Fruit fly (Drosophila melanogaster) whole organism, wandering third instar larva: ENCODE results near the gene Sil1.
A peak's percentile ranks its signal among the peaks of the same experiment; 100 is the strongest.

Experiments
- Abd-B ChIP-seq: fragments of >200 bp; optimal IDR thresholded peaks from 2 replicates; lab custom pipeline; 2017; ENCODE audit warnings: missing biosample characterization, missing genetic modification characterization
- CG32264 ChIP-seq: fragments of 200-800 bp; sonication (Bioruptor generic); optimal IDR thresholded peaks from 2 replicates; lab custom pipeline; 2016; ENCODE audit warnings: missing biosample characterization, missing genetic modification characterization
- CG9705 ChIP-seq: fragments of 200-800 bp; sonication (Bioruptor generic); optimal IDR thresholded peaks from 2 replicates; lab custom pipeline; 2018; ENCODE audit warnings: missing biosample characterization, mild to moderate bottlenecking, missing genetic modification characterization
- CrebA ChIP-seq: fragments of 200-800 bp; sonication (Bioruptor generic); optimal IDR thresholded peaks from 2 replicates; lab custom pipeline; 2016; ENCODE audit warnings: missing biosample characterization, mild to moderate bottlenecking, missing genetic modification characterization, borderline replicate concordance
- Dfd ChIP-seq: fragments of >200 bp; optimal IDR thresholded peaks from 2 replicates; lab custom pipeline; 2017; ENCODE audit warnings: missing biosample characterization, missing genetic modification characterization
- Dif ChIP-seq: fragments of 200-275, 200-300 bp; sonication (Bioruptor generic); optimal IDR thresholded peaks from 2 replicates; lab custom pipeline; 2018; ENCODE audit warnings: missing biosample characterization, missing genetic modification characterization; ENCODE audit not compliant: partially characterized antibody
- GATAd ChIP-seq: sonication (Bioruptor generic); optimal IDR thresholded peaks from 2 replicates; lab custom pipeline; 2016; ENCODE audit warnings: missing biosample characterization, missing genetic modification characterization
- HLH106 ChIP-seq: fragments of 200-800 bp; optimal IDR thresholded peaks from 3 replicates; lab custom pipeline; 2019; ENCODE audit warnings: missing biosample characterization, mild to moderate bottlenecking, missing genetic modification characterization, moderate library complexity
- Hnf4 ChIP-seq: fragments of 200-800 bp; sonication (Bioruptor generic); optimal IDR thresholded peaks from 2 replicates; lab custom pipeline; 2016; ENCODE audit warnings: missing biosample characterization, mild to moderate bottlenecking, missing genetic modification characterization
- Hr78 ChIP-seq: fragments of >200 bp; optimal IDR thresholded peaks from 2 replicates; lab custom pipeline; 2017; ENCODE audit warnings: missing biosample characterization, missing genetic modification characterization
- Hr83 ChIP-seq: fragments of 200-300 bp; sonication (Bioruptor generic); optimal IDR thresholded peaks from 2 replicates; lab custom pipeline; 2016; ENCODE audit warnings: missing biosample characterization, mild to moderate bottlenecking, missing genetic modification characterization, moderate library complexity; ENCODE audit not compliant: poor library complexity, severe bottlenecking
- Jra ChIP-seq: sonication (Bioruptor generic); optimal IDR thresholded peaks from 2 replicates; lab custom pipeline; 2016; ENCODE audit warnings: missing biosample characterization, missing genetic modification characterization
- Mio ChIP-seq: sonication (Bioruptor generic); optimal IDR thresholded peaks from 2 replicates; lab custom pipeline; 2016; ENCODE audit warnings: missing biosample characterization, missing genetic modification characterization
- Myc ChIP-seq: fragments of >200 bp; optimal IDR thresholded peaks from 2 replicates; lab custom pipeline; 2017
- N ChIP-seq: fragments of >200 bp; optimal IDR thresholded peaks from 2 replicates; lab custom pipeline; 2018; ENCODE audit warnings: missing biosample characterization, missing external identifiers, missing genetic modification characterization
- OdsH ChIP-seq: fragments of 200-800 bp; sonication (Bioruptor generic); optimal IDR thresholded peaks from 2 replicates; lab custom pipeline; 2016; ENCODE audit warnings: missing biosample characterization, mild to moderate bottlenecking, missing genetic modification characterization
- Rel ChIP-seq, 2 experiments: fragments of 200-800 bp; sonication (Bioruptor generic) in 1 of 2; optimal IDR thresholded peaks; 2 replicates in 1 of 2; 3 replicates in 1 of 2; lab custom pipeline; 2016 to 2019; ENCODE audit warnings: mild to moderate bottlenecking in 2 of 2, missing biosample characterization in 2 of 2, missing genetic modification characterization in 2 of 2, moderate library complexity in 1 of 2
- Sp1 ChIP-seq: fragments of 200-800 bp; sonication (Bioruptor generic); optimal IDR thresholded peaks from 3 replicates; lab custom pipeline; 2019; ENCODE audit warnings: missing biosample characterization, mild to moderate bottlenecking, missing genetic modification characterization, moderate library complexity
- Vsx2 ChIP-seq: fragments of 200-300, 225-300 bp; sonication (Bioruptor generic); optimal IDR thresholded peaks from 2 replicates; lab custom pipeline; 2018; ENCODE audit warnings: missing biosample characterization, missing genetic modification characterization; ENCODE audit not compliant: partially characterized antibody
- br ChIP-seq: fragments of 200-800 bp; sonication (Bioruptor generic); optimal IDR thresholded peaks from 2 replicates; lab custom pipeline; 2016; ENCODE audit warnings: missing biosample characterization, missing genetic modification characterization
- brk ChIP-seq: fragments of 200-800 bp; sonication (Bioruptor generic); optimal IDR thresholded peaks from 2 replicates; lab custom pipeline; 2016; ENCODE audit warnings: missing biosample characterization, mild to moderate bottlenecking, missing genetic modification characterization
- dl ChIP-seq, 2 experiments: fragments of 175-275, 200-275 bp in 1 of 2; fragments of 200-275 bp in 1 of 2; sonication (Bioruptor generic); optimal IDR thresholded peaks; lab custom pipeline; 2018; ENCODE audit warnings: mild to moderate bottlenecking in 2 of 2, missing biosample characterization in 2 of 2, missing genetic modification characterization in 2 of 2, moderate library complexity in 2 of 2; ENCODE audit not compliant: partially characterized antibody in 2 of 2, insufficient read depth in 1 of 2
- dmrt93B ChIP-seq: fragments of 200-800 bp; sonication (Bioruptor generic); optimal IDR thresholded peaks from 2 replicates; lab custom pipeline; 2018; ENCODE audit warnings: missing biosample characterization, mild to moderate bottlenecking, missing genetic modification characterization
- dsf ChIP-seq: sonication (Bioruptor generic); optimal IDR thresholded peaks from 2 replicates; lab custom pipeline; 2016; ENCODE audit warnings: missing biosample characterization, missing genetic modification characterization, borderline replicate concordance
- ey ChIP-seq: fragments of 200-800 bp; sonication (Bioruptor generic); optimal IDR thresholded peaks from 2 replicates; lab custom pipeline; 2016; ENCODE audit warnings: missing biosample characterization, missing genetic modification characterization
- foxo ChIP-seq, 2 experiments: fragments of 200-800 bp; sonication (Bioruptor generic); optimal IDR thresholded peaks; 2 replicates in 1 of 2; 3 replicates in 1 of 2; lab custom pipeline; 2016 to 2017; ENCODE audit warnings: missing biosample characterization in 2 of 2, missing genetic modification characterization in 2 of 2
- fru ChIP-seq: fragments of 200-800 bp; sonication (Bioruptor generic); optimal IDR thresholded peaks from 3 replicates; lab custom pipeline; 2016; ENCODE audit warnings: missing biosample characterization, mild to moderate bottlenecking, missing genetic modification characterization
- h ChIP-seq: fragments of 200-800 bp; sonication (Bioruptor generic); optimal IDR thresholded peaks from 3 replicates; lab custom pipeline; 2016; ENCODE audit warnings: missing biosample characterization, mild to moderate bottlenecking, missing genetic modification characterization
- jim ChIP-seq: fragments of 175-275, 200-325 bp; sonication (Bioruptor generic); optimal IDR thresholded peaks from 2 replicates; lab custom pipeline; 2016; ENCODE audit warnings: missing biosample characterization, mild to moderate bottlenecking, missing genetic modification characterization
- lola ChIP-seq: fragments of >200 bp; optimal IDR thresholded peaks from 2 replicates; lab custom pipeline; 2017; ENCODE audit warnings: missing biosample characterization, missing genetic modification characterization
- pan ChIP-seq: fragments of >200 bp; optimal IDR thresholded peaks from 2 replicates; lab custom pipeline; 2017
- psq ChIP-seq: fragments of 200-800 bp; sonication (Bioruptor generic); optimal IDR thresholded peaks from 3 replicates; lab custom pipeline; 2017; ENCODE audit warnings: missing biosample characterization, mild to moderate bottlenecking, missing genetic modification characterization, moderate library complexity
- rgr ChIP-seq: fragments of 200-800 bp; sonication (Bioruptor generic); optimal IDR thresholded peaks from 3 replicates; lab custom pipeline; 2016; ENCODE audit warnings: missing biosample characterization, mild to moderate bottlenecking, missing genetic modification characterization
- sage ChIP-seq: fragments of 200-800 bp; sonication (Bioruptor generic); optimal IDR thresholded peaks from 2 replicates; lab custom pipeline; 2016; ENCODE audit warnings: missing biosample characterization, mild to moderate bottlenecking, missing genetic modification characterization
- sv ChIP-seq: fragments of 200-800 bp; sonication (Bioruptor generic); optimal IDR thresholded peaks from 3 replicates; lab custom pipeline; 2016; ENCODE audit warnings: missing biosample characterization, missing genetic modification characterization
- tai ChIP-seq: sonication (Bioruptor generic); optimal IDR thresholded peaks from 2 replicates; lab custom pipeline; 2016; ENCODE audit warnings: missing biosample characterization, missing genetic modification characterization
- usp ChIP-seq: fragments of >200 bp; optimal IDR thresholded peaks from 2 replicates; lab custom pipeline; 2017; ENCODE audit warnings: missing biosample characterization, missing genetic modification characterization
- woc ChIP-seq: sonication (Bioruptor generic); optimal IDR thresholded peaks from 2 replicates; lab custom pipeline; 2016; ENCODE audit warnings: missing biosample characterization, mild to moderate bottlenecking, missing genetic modification characterization

Gene Sil1

dm6 chr3R:25249145-25250141 lies 14.1 kb upstream of the Sil1 start, which contains the start of gene Nup358:
Gene Nup358, plus strand, starts transcription at chr3R:25249348.
- no peak for TF ChIP-seq Vsx2 (GFP tag; lab: Kevin White, UChicago)
- TF ChIP-seq Rel (GFP tag; optimal IDR thresholded peaks at IDR 0.05; lab: Kevin White, UChicago), result no peak
- TF ChIP-seq Rel (tag; optimal IDR thresholded peaks at IDR 0.05; lab: Kevin White, UChicago), result peak; percentile 18
- TF ChIP-seq Sp1 (GFP tag; lab: Kevin White, UChicago), result peak; percentile 5

dm6 chr3R:25247379-25247869 lies 12.1 kb upstream of the Sil1 start, which contains the start of the genes RpS27 and Nup37:
Gene RpS27, minus strand, starts transcription at chr3R:25247514.
Gene Nup37, plus strand, starts transcription at chr3R:25247658.
- no peak for TF ChIP-seq usp (GFP tag; lab: Kevin White, UChicago)
- peak; percentile 92 for TF ChIP-seq Mio (GFP tag; lab: Kevin White, UChicago)
- TF ChIP-seq CG9705 (GFP tag; lab: Kevin White, UChicago), result peak; percentile 99
- peak; percentile 90 for TF ChIP-seq ey (GFP tag; lab: Kevin White, UChicago)
- no peak for TF ChIP-seq Hr78 (GFP tag; lab: Kevin White, UChicago)
- no peak for TF ChIP-seq lola (GFP tag; lab: Kevin White, UChicago)
- TF ChIP-seq Rel (GFP tag; optimal IDR thresholded peaks at IDR 0.05; lab: Kevin White, UChicago), result peak; percentile 53
- TF ChIP-seq Rel (tag; optimal IDR thresholded peaks at IDR 0.05; lab: Kevin White, UChicago), result peak; percentile 83
- peak; percentile 95 for TF ChIP-seq OdsH (GFP tag; lab: Kevin White, UChicago)
- peak; percentile 99 for TF ChIP-seq dmrt93B (GFP tag; lab: Kevin White, UChicago)
- no peak for TF ChIP-seq tai (GFP tag; lab: Kevin White, UChicago)
- TF ChIP-seq dl (GFP tag; optimal IDR thresholded peaks at IDR 0.05; lab: Kevin White, UChicago; ENCODE audit: insufficient read depth in 1 of 2, partially characterized antibody in 2 of 2), result no peak
- peak; percentile 96 for TF ChIP-seq HLH106 (tag; lab: Kevin White, UChicago)
- TF ChIP-seq CrebA (GFP tag; lab: Kevin White, UChicago), result no peak
- peak; percentile 81 to 97 for TF ChIP-seq foxo (GFP tag; optimal IDR thresholded peaks at IDR 0.05; lab: Kevin White, UChicago)
- TF ChIP-seq brk (GFP tag; lab: Kevin White, UChicago), result no peak
- TF ChIP-seq Sp1 (GFP tag; lab: Kevin White, UChicago), result peak; percentile 97
- TF ChIP-seq Hnf4, result no peak
- peak; percentile 89 for TF ChIP-seq GATAd (GFP tag; lab: Kevin White, UChicago)
- TF ChIP-seq Vsx2 (GFP tag; lab: Kevin White, UChicago), result no peak
- peak; percentile 25 for TF ChIP-seq Myc
- no peak for TF ChIP-seq Dif (GFP tag; lab: Kevin White, UChicago)
- TF ChIP-seq fru, result peak; percentile 96
- TF ChIP-seq N, result no peak
- TF ChIP-seq psq (GFP tag; lab: Kevin White, UChicago), result peak; percentile 89
- peak; percentile 77 for TF ChIP-seq woc (GFP tag; lab: Kevin White, UChicago)
- peak; percentile 98 for TF ChIP-seq br (GFP tag; lab: Kevin White, UChicago)
- TF ChIP-seq Dfd (GFP tag; lab: Kevin White, UChicago), result no peak
- peak; percentile 66 for TF ChIP-seq sage (GFP tag; lab: Kevin White, UChicago)
- TF ChIP-seq Jra, result no peak
- TF ChIP-seq rgr (GFP tag; lab: Kevin White, UChicago), result peak; percentile 99
- TF ChIP-seq pan (lab: Kevin White, UChicago), result no peak
- TF ChIP-seq h (GFP tag; lab: Kevin White, UChicago), result peak; percentile 96
- peak; percentile 79 for TF ChIP-seq dsf (GFP tag; lab: Kevin White, UChicago)
- peak; percentile 96 for TF ChIP-seq sv (GFP tag; lab: Kevin White, UChicago)
- peak; percentile 91 for TF ChIP-seq CG32264
- peak; percentile 7 for TF ChIP-seq jim (GFP tag; lab: Kevin White, UChicago)
- no peak for TF ChIP-seq Abd-B (GFP tag; lab: Kevin White, UChicago)
- TF ChIP-seq Hr83, result peak; percentile 99
